Worm (Caenorhabditis elegans) whole organism, mixed stage, embryonic: ENCODE data around the gene R11D1.12.

Experiments
- flh-1 ChIP-seq: fragments of 200-800 bp; sonication (Bioruptor generic); optimal IDR thresholded peaks from 2 replicates; lab custom pipeline; 2018; ENCODE audit warnings: mild to moderate bottlenecking, missing genetic modification characterization, moderate library complexity, missing compliant biosample characterization
- lin-13 ChIP-seq: fragments of 150-350 bp; optimal IDR thresholded peaks from 2 replicates; lab custom pipeline; 2014; ENCODE audit warnings: missing biosample characterization, missing genetic modification characterization
- mep-1 ChIP-seq: fragments of 150-350 bp; optimal IDR thresholded peaks from 2 replicates; lab custom pipeline; 2017; ENCODE audit warnings: missing biosample characterization, missing genetic modification reagents, missing genetic modification characterization, inconsistent platforms
- mls-2 ChIP-seq: sonication (generic microtip); optimal IDR thresholded peaks from 2 replicates; lab custom pipeline; 2016; ENCODE audit warnings: mild to moderate bottlenecking, missing genetic modification characterization, moderate library complexity, missing compliant biosample characterization
- nhr-237 ChIP-seq: fragments of 150-350 bp; optimal IDR thresholded peaks from 2 replicates; lab custom pipeline; 2014; ENCODE audit warnings: missing biosample characterization, missing genetic modification characterization
- nhr-28 ChIP-seq: fragments of 150-350 bp; optimal IDR thresholded peaks from 2 replicates; lab custom pipeline; 2014; ENCODE audit warnings: missing biosample characterization, missing genetic modification characterization
- pha-4 ChIP-seq: fragments of 150-350 bp; optimal IDR thresholded peaks from 2 replicates; lab custom pipeline; 2018; ENCODE audit warnings: missing biosample characterization, missing genetic modification reagents, missing genetic modification characterization
- unc-39 ChIP-seq: fragments of 150-350 bp; optimal IDR thresholded peaks from 2 replicates; lab custom pipeline; 2014; ENCODE audit warnings: missing biosample characterization, missing genetic modification characterization
- unc-62 ChIP-seq: fragments of 150-350 bp; optimal IDR thresholded peaks from 2 replicates; lab custom pipeline; 2014; ENCODE audit warnings: missing biosample characterization, missing genetic modification reagents, missing genetic modification characterization

- TF ChIP-seq unc-62 (GFP tag; lab: Kevin White, UChicago) (no peak), pha-4 (tag; lab: Kevin White, UChicago) (no peak), flh-1 (no peak), mls-2 (tag; lab: Kevin White, UChicago) (no peak), nhr-28 (tag; lab: Kevin White, UChicago) (no peak), unc-39 (no peak), lin-13 (tag; lab: Kevin White, UChicago) (no peak), mep-1 (no peak), nhr-237 (tag; lab: Kevin White, UChicago) (no peak)
Measured at ce11 chrV:12696790-12697189, 29.0 kb downstream of the R11D1.12 start.
